Fruit fly (Drosophila melanogaster): Measurements from ENCODE around the gene Bdbt.

The Bdbt gene

DNA sequence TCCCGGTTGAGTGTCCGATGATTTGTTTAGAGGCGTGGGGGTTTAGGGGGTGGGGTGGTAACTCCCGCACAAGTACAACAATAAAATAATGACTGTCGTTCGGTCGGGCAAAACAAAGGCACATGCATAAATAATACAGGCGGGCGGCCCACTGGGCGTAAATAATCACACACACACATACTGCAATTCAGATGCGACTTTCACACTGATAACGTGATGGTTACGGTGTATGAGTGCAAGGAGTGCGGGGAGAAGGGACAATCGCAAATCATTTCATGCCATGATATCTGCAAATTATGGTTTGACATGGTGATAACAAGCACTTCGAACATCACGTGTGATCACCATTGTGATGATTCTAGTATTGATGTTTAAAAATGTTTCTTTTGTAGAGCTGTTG, 31.4 kb upstream of the Bdbt start:
- no peak for TF ChIP-seq pan (optimal IDR thresholded peaks at IDR 0.05)
- no peak for TF ChIP-seq Dll (optimal IDR thresholded peaks at IDR 0.05)
- TF ChIP-seq usp (GFP tag; optimal IDR thresholded peaks at IDR 0.05): no peak
- TF ChIP-seq CG8478 (optimal IDR thresholded peaks at IDR 0.05): no peak
- no peak for TF ChIP-seq EcR (GFP tag; optimal IDR thresholded peaks at IDR 0.05)
- no peak for TF ChIP-seq psq (optimal IDR thresholded peaks at IDR 0.05)

DNA sequence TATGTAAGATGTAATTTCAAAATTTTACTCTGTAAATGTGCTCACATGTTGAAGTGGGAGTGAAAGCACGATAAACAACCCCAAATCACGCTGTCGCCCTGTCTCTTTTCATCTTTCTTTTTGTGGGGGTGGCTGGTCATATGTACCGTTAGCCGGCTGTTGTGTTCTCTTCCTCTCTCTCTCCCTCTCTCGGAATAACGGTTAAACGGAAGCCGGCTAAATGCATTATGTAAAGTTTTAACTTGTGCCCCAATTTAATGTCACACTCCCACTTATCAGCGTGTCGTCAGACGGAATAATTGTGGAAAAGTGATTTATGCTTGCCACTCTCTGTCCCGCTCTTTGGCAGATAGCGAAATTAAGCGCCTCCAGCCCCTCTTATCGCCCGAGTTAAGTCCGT, 22.7 kb upstream of the Bdbt start:
- no peak for TF ChIP-seq psq (optimal IDR thresholded peaks at IDR 0.05)

DNA sequence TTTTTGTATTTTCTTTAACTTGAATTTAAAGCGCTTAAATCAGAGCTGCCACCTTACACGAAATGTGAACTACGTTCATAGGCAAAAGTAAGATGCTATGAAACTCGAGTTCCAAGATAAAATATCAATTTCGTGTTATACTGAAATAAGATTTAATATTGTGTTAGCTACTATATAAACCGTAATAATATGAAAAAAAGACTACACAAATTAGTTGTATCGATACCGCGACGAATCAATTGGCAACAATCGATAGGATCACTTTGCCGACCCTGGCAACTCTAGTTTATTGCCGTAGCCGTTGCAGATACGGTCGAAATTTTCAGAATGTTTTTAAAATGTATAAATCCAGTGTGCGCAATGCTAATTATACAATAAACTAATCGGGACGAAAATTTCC, 21.8 kb upstream of the Bdbt start, which contains the start of gene SNF4Agamma:
Gene SNF4Agamma (plus strand): TSS at position 282 of the 400 bp plus-strand sequence.
- no peak for TF ChIP-seq EcR (GFP tag; optimal IDR thresholded peaks at IDR 0.05)
- TF ChIP-seq Dll (optimal IDR thresholded peaks at IDR 0.05): no peak
- TF ChIP-seq psq (optimal IDR thresholded peaks at IDR 0.05): no peak
- TF ChIP-seq usp (GFP tag; optimal IDR thresholded peaks at IDR 0.05): no peak
- no peak for TF ChIP-seq pan (optimal IDR thresholded peaks at IDR 0.05)
- no peak for TF ChIP-seq CG8478 (optimal IDR thresholded peaks at IDR 0.05)

DNA sequence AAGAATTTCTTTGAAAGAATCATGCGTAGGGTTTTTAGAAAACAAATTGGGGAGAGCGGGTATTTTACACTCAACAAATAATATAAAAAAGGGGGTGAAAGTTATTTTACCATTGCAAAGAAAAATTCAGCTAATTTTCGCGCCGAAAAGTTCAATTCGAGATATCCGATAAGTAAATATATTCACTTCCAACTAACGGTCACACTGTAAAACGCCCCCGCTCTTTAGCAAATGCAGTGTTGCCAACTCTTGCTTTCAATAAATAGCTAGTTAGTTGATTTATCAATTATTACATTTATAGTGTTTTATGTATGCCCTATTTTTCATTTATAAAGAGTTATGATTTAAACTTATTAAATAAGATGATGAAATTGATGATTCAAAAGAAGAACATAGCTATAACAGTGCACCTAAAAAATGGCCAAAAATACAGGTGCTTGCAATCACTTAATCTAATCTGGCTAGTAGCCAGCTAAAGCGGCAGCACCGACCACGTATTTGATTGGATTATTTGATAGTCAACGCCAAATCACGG, 19.6 kb upstream of the Bdbt start, which contains the start of gene meigo:
Gene meigo (plus strand): TSS at position 51 of the 535 bp plus-strand sequence.
- TF ChIP-seq Dll (optimal IDR thresholded peaks at IDR 0.05): no peak
- TF ChIP-seq psq (optimal IDR thresholded peaks at IDR 0.05): no peak
- TF ChIP-seq EcR (GFP tag; optimal IDR thresholded peaks at IDR 0.05): no peak
- TF ChIP-seq pan (optimal IDR thresholded peaks at IDR 0.05): no peak
- TF ChIP-seq CG8478 (optimal IDR thresholded peaks at IDR 0.05): no peak
- no peak for TF ChIP-seq usp (GFP tag; optimal IDR thresholded peaks at IDR 0.05)

DNA sequence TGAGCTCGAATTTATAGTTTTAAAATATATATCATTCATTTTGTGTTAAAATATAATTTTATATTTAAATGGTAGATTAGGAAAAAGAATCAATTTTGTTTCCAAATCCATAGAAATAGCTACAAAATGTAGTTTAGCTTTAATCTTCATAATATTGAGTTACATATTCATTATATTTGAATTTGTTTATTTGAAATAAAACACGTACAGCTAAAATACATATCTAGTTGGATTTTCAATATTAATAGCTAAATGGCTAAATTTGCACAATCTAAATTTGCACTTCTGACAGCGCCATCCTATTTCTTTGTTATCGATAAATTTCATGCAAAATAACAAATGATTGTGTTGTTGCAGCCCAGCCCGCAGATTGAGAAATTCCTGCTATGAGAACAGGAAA, 15.3 kb upstream of the Bdbt start, which contains the start of gene Usp8:
Gene Usp8 (plus strand): TSS at position 312 of the 400 bp plus-strand sequence.
- TF ChIP-seq Dll (optimal IDR thresholded peaks at IDR 0.05): no peak
- no peak for TF ChIP-seq CG8478 (optimal IDR thresholded peaks at IDR 0.05)
- TF ChIP-seq psq (optimal IDR thresholded peaks at IDR 0.05): no peak
- TF ChIP-seq pan (optimal IDR thresholded peaks at IDR 0.05): no peak
- no peak for TF ChIP-seq EcR (GFP tag; optimal IDR thresholded peaks at IDR 0.05)
- TF ChIP-seq usp (GFP tag; optimal IDR thresholded peaks at IDR 0.05): no peak

DNA sequence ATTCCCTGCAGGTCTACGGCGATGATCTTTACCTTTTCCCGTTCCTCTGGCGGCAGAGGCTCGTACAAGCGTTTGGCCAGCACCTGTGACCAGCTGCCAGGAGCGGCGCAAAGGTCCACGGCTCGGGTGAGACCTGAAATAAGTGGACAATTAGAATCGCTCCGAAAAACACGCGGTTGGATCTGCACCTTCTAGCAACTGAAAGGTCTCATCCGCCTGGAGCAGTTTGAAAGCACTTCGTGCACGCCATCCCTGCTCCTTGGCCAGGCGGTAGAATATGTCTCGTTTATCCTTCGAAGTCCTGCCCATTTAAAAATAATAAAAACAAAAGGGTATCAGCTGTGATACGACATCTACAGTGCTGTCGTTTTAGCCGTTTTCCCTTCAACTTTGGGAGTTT, 14.9 kb upstream of the Bdbt start, which contains the start of gene Trm7-34:
Gene Trm7-34 (minus strand): TSS at position 365 of the 400 bp plus-strand sequence.
- TF ChIP-seq usp (GFP tag; optimal IDR thresholded peaks at IDR 0.05): no peak
- no peak for TF ChIP-seq psq (optimal IDR thresholded peaks at IDR 0.05)
- TF ChIP-seq CG8478 (optimal IDR thresholded peaks at IDR 0.05): no peak

DNA sequence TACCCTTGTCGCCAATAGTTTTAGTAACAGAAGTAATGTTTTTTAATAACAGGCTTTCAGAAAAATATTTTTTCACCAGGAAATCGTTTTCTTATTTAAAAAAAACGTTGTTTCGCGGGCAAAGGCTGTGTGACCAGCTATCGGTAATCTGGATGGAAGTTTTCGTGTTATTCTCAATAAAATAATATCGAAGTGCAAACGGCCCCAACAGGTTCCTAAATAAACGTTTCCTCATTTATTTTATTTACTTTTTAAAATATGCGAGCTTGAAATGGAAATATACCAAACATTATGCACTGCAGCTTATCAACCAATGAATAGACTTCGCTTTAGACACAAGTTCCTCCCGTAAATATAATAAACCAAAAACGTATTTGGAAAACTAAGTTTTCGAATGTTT, 11.4 kb upstream of the Bdbt start, which contains the start of gene Ice2:
Gene Ice2 (plus strand): TSS at position 167 of the 400 bp plus-strand sequence.
- TF ChIP-seq Dll (optimal IDR thresholded peaks at IDR 0.05) (no peak), EcR (GFP tag; optimal IDR thresholded peaks at IDR 0.05) (no peak), psq (optimal IDR thresholded peaks at IDR 0.05) (no peak), pan (optimal IDR thresholded peaks at IDR 0.05) (no peak)

DNA sequence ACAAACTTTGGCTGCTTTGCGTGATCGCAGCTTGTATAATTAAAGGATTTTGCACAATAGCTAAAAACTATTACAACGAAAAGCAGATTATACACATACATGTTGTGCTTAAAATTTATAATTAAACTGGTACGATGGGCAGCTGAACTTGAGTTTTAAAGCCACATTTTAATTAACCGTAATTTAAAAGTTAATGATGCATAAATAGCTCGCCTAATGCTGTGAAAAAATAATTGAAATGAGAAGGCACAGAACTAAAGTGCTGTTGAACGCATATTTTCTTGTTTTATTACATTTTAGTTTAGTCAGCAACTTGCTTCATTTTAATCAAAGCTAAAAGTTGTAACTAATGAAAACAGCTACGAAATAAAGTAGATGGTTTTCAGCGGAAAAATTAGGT, 11.0 kb upstream of the Bdbt start, which contains the start of gene Obp93a:
Gene Obp93a (minus strand): TSS at position 101 of the 400 bp plus-strand sequence.
- TF ChIP-seq CG8478 (optimal IDR thresholded peaks at IDR 0.05): no peak
- no peak for TF ChIP-seq pan (optimal IDR thresholded peaks at IDR 0.05)
- TF ChIP-seq EcR (GFP tag; optimal IDR thresholded peaks at IDR 0.05): no peak
- TF ChIP-seq usp (GFP tag; optimal IDR thresholded peaks at IDR 0.05): no peak
- TF ChIP-seq Dll (optimal IDR thresholded peaks at IDR 0.05): no peak

DNA sequence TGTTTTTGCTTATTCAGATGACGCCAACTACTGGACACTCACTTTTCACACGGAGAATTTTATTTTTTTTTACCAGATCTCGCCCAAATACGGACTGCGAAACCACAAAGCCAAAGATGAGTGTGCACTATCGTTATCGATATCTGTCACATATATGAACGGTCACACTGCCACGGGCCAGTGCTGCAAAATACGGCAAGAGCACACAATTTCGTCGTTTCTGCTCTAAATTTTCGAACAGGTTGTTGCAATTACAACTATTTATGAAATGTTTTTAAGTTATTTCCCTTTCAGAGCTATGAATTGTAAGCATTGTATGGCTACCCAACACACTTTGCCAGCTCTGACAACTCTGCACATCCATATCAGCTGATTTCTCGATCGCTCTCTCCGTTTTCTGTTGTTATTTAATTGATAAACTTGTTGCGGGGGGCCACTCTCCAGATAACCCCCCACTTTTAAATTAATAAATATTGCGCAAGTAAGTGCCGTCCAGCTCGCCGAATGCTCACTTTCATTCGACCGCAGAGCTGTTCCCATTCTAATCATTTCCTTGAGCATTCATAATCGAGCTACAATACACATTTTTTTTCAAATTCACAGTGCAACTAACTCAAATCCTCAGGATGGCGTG, 8.8 kb upstream of the Bdbt start, which contains the start of the genes slmb and CG5793:
Gene slmb (minus strand): TSS at position 134 of the 634 bp plus-strand sequence.
Gene CG5793 (plus strand): TSS at position 222 of the 634 bp plus-strand sequence.
- TF ChIP-seq CG8478 (optimal IDR thresholded peaks at IDR 0.05): no peak
- TF ChIP-seq usp (GFP tag; optimal IDR thresholded peaks at IDR 0.05): no peak
- no peak for TF ChIP-seq Dll (optimal IDR thresholded peaks at IDR 0.05)
- TF ChIP-seq pan (optimal IDR thresholded peaks at IDR 0.05): no peak
- TF ChIP-seq EcR (GFP tag; optimal IDR thresholded peaks at IDR 0.05): no peak
- TF ChIP-seq psq (optimal IDR thresholded peaks at IDR 0.05): no peak

DNA sequence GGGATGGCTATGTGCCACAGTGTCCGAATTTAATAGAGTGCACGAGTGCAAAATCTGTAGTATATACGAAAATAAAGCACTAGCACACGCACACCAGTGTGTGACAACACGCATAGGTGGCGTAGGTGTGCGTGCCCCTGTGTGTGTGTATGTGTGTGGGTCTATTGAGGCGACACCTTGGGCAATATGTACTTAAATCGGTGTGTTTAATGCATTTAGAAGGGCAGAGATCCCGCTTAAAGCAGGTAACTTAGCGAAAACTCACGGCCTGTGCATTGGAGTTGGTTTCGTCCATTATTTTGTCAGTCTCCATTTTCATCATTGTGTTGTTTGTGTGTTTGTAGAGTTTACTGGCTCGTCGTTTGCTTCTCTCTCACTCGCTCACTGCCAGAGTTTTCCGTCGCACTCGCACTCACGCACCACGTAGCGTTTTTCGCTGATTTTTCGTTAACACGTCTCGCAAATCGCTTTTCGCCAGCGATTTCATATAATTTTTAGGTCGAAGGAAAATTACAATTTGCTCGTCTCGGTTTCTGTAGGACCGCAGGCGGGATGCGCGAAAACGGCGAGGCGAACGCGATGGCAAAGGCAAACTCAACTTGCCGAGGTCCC, 8.1 kb upstream of the Bdbt start:
- TF ChIP-seq Dll (optimal IDR thresholded peaks at IDR 0.05): no peak
- TF ChIP-seq EcR (GFP tag; optimal IDR thresholded peaks at IDR 0.05): no peak
- no peak for TF ChIP-seq usp (GFP tag; optimal IDR thresholded peaks at IDR 0.05)
- TF ChIP-seq CG8478 (optimal IDR thresholded peaks at IDR 0.05): peak; percentile 73

DNA sequence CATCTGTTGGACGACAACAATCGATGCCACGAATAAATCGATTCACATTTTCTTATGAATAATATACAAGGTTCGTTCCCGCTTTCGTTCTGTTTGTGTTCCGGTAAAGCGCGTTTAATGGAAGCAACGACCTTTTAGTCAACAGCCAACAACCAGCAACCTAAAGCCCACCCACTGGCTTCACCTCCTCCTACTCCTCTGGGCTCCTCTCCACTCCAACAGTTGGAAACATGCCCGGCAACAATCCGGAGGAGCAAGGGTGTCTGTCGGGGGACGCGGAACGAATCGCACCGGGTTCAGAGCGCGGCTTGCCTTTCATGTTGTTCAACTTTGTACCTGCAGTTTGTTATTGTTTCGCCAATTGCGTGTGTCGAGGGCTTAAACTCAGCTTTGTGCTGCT, 5.6 kb upstream of the Bdbt start:
- TF ChIP-seq psq (optimal IDR thresholded peaks at IDR 0.05): no peak
- no peak for TF ChIP-seq CG8478 (optimal IDR thresholded peaks at IDR 0.05)
- TF ChIP-seq usp (GFP tag; optimal IDR thresholded peaks at IDR 0.05): no peak
- TF ChIP-seq EcR (GFP tag; optimal IDR thresholded peaks at IDR 0.05): no peak
- no peak for TF ChIP-seq pan (optimal IDR thresholded peaks at IDR 0.05)
- no peak for TF ChIP-seq Dll (optimal IDR thresholded peaks at IDR 0.05)

DNA sequence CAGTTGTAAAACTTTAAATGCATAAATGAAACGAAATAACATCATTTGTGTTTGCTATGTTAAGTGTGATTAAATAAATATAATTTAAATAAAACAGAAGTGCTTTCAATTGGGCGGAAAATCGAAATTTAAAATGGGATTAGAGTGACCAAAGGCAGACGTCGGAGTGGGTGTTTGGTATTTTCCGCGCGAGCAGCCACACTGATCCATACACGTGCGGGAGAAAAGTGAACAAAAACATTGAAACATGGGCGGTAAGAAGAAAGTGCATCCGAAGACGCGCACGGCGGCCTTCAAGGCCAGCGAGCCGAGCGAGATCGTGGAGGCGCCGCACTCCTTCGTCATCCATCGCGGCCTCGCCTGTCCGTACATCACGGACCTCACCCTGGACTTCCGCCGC, 2.6 kb downstream of the Bdbt start, which contains the start of gene ppan:
Gene ppan (plus strand): TSS at position 198 of the 400 bp plus-strand sequence.
- TF ChIP-seq psq (optimal IDR thresholded peaks at IDR 0.05): no peak
- no peak for TF ChIP-seq EcR (GFP tag; optimal IDR thresholded peaks at IDR 0.05)
- no peak for TF ChIP-seq Dll (optimal IDR thresholded peaks at IDR 0.05)
- TF ChIP-seq CG8478 (optimal IDR thresholded peaks at IDR 0.05): no peak
- TF ChIP-seq pan (optimal IDR thresholded peaks at IDR 0.05): no peak
- no peak for TF ChIP-seq usp (GFP tag; optimal IDR thresholded peaks at IDR 0.05)
